Fruit fly (Drosophila melanogaster) whole organism, embryonic: Measurements from ENCODE around the gene Doc1.
A peak's percentile ranks its signal among the peaks of the same experiment; 100 is the strongest.

Experiments used
- Bdp1 ChIP-seq: fragments of 200-800 bp; sonication (Bioruptor generic); optimal IDR thresholded peaks from 3 replicates; lab custom pipeline; 2016; ENCODE audit warnings: missing biosample characterization, missing genetic modification characterization
- CG11085 ChIP-seq: fragments of 200-800 bp; sonication (Bioruptor generic); IDR thresholded peaks from 2 replicates; pipeline ENCODE4 v1.3.6; 2022; ENCODE audit warnings: missing biosample characterization, missing genetic modification characterization
- CG11456 ChIP-seq: fragments of 200-800 bp; sonication (Bioruptor generic); IDR thresholded peaks from 3 replicates; pipeline ENCODE4 v1.3.6; 2022; ENCODE audit warnings: missing biosample characterization, missing genetic modification characterization
- CG11696 ChIP-seq: fragments of 200-800 bp; sonication (Bioruptor generic); IDR thresholded peaks from 2 replicates; pipeline ENCODE4 v1.3.6; 2022; ENCODE audit warnings: missing biosample characterization, missing genetic modification characterization
- CG1233 ChIP-seq: fragments of 200-800 bp; sonication (Bioruptor generic); optimal IDR thresholded peaks from 4 replicates; lab custom pipeline; 2018; ENCODE audit warnings: missing biosample characterization, mild to moderate bottlenecking, missing genetic modification characterization
- CG13894 ChIP-seq: fragments of 200-800 bp; sonication (Bioruptor generic); optimal IDR thresholded peaks from 3 replicates; lab custom pipeline; 2018; ENCODE audit warnings: missing biosample characterization, mild to moderate bottlenecking, missing genetic modification characterization, moderate library complexity
- CG14710 ChIP-seq: fragments of 200-800 bp; sonication (Bioruptor generic); optimal IDR thresholded peaks from 3 replicates; lab custom pipeline; 2019; ENCODE audit warnings: missing biosample characterization, mild to moderate bottlenecking, missing genetic modification characterization, moderate library complexity
- CG1529 ChIP-seq: fragments of 200-800 bp; sonication (Bioruptor generic); optimal IDR thresholded peaks from 3 replicates; lab custom pipeline; 2018; ENCODE audit warnings: missing biosample characterization, missing genetic modification characterization
- CG1603 ChIP-seq: fragments of 200-800 bp; sonication (Bioruptor generic); optimal IDR thresholded peaks from 2 replicates; lab custom pipeline; 2019; ENCODE audit warnings: missing biosample characterization, mild to moderate bottlenecking, missing genetic modification characterization, moderate library complexity
- CG17385 ChIP-seq: fragments of 200-800 bp; sonication (Bioruptor generic); optimal IDR thresholded peaks from 3 replicates; lab custom pipeline; 2018; ENCODE audit warnings: missing biosample characterization, mild to moderate bottlenecking, missing genetic modification characterization
- CG2202 ChIP-seq: fragments of 200-800 bp; sonication (Bioruptor generic); optimal IDR thresholded peaks from 2 replicates; lab custom pipeline; 2018; ENCODE audit warnings: missing biosample characterization, mild to moderate bottlenecking, missing genetic modification characterization
- CG3407 ChIP-seq: fragments of 200-800 bp; sonication (Bioruptor generic); optimal IDR thresholded peaks from 2 replicates; lab custom pipeline; 2018; ENCODE audit warnings: missing biosample characterization, mild to moderate bottlenecking, missing genetic modification characterization
- CG6765 ChIP-seq: fragments of 200-800 bp; sonication (Bioruptor generic); optimal IDR thresholded peaks from 3 replicates; lab custom pipeline; 2017; ENCODE audit warnings: missing biosample characterization, mild to moderate bottlenecking, missing genetic modification characterization
- CG7963 ChIP-seq: fragments of 200-800 bp; sonication (Bioruptor generic); IDR thresholded peaks from 3 replicates; pipeline ENCODE4 v1.3.6; 2022; ENCODE audit warnings: missing biosample characterization, missing genetic modification characterization; ENCODE audit not compliant: partially characterized antibody
- CG9437 ChIP-seq: fragments of 200-800 bp; sonication (Bioruptor generic); optimal IDR thresholded peaks from 2 replicates; lab custom pipeline; 2018; ENCODE audit warnings: missing biosample characterization, mild to moderate bottlenecking, missing genetic modification characterization
- Dip3 ChIP-seq: fragments of 200-800 bp; sonication (Bioruptor generic); optimal IDR thresholded peaks from 3 replicates; lab custom pipeline; 2016; ENCODE audit warnings: missing biosample characterization, missing genetic modification characterization
- Doc2 ChIP-seq: fragments of 200-800 bp; sonication (Bioruptor generic); IDR thresholded peaks from 2 replicates; pipeline ENCODE4 v1.3.6; 2022; ENCODE audit warnings: missing biosample characterization, missing genetic modification characterization
- GATAe ChIP-seq: fragments of 200-800 bp; sonication (Bioruptor generic); conservative IDR thresholded peaks from 2 replicates; pipeline ENCODE4 v1.3.6; 2022; ENCODE audit warnings: missing biosample characterization, missing genetic modification characterization
- H2.0 ChIP-seq: fragments of 200-800 bp; sonication (Bioruptor generic); IDR thresholded peaks from 2 replicates; pipeline ENCODE4 v1.3.6; 2022; ENCODE audit warnings: missing biosample characterization, missing genetic modification characterization
- Jarid2 ChIP-seq: fragments of 200-800 bp; sonication (Bioruptor generic); optimal IDR thresholded peaks from 3 replicates; lab custom pipeline; 2017; ENCODE audit warnings: mild to moderate bottlenecking, missing biosample characterization, missing genetic modification reagents, missing genetic modification characterization
- Lim3 ChIP-seq: fragments of 200-800 bp; sonication (Bioruptor generic); IDR thresholded peaks from 2 replicates; pipeline ENCODE4 v1.3.6; 2022; ENCODE audit warnings: missing biosample characterization, missing genetic modification characterization
- Lpt ChIP-seq: fragments of >200 bp; optimal IDR thresholded peaks from 2 replicates; lab custom pipeline; 2018; ENCODE audit warnings: missing biosample characterization, missing genetic modification characterization
- Meics ChIP-seq: fragments of 200-800 bp; sonication (Bioruptor generic); optimal IDR thresholded peaks from 2 replicates; lab custom pipeline; 2017; ENCODE audit warnings: missing biosample characterization, mild to moderate bottlenecking, missing genetic modification characterization
- NFAT ChIP-seq: fragments of 200-800 bp; sonication (Bioruptor generic); IDR thresholded peaks from 2 replicates; pipeline ENCODE4 v1.3.6; 2022; ENCODE audit warnings: missing biosample characterization, missing genetic modification characterization
- Opbp ChIP-seq: fragments of 200-800 bp; sonication (Bioruptor generic); IDR thresholded peaks from 3 replicates; pipeline ENCODE4 v1.3.6; 2022; ENCODE audit warnings: missing biosample characterization, missing genetic modification characterization; ENCODE audit not compliant: partially characterized antibody
- Sry-δ ChIP-seq: fragments of 200-800 bp; sonication (Bioruptor generic); optimal IDR thresholded peaks from 2 replicates; lab custom pipeline; 2016; ENCODE audit warnings: missing biosample characterization, missing genetic modification characterization
- Xbp1 ChIP-seq: fragments of 200-800 bp; sonication (Bioruptor generic); optimal IDR thresholded peaks from 3 replicates; lab custom pipeline; 2016; ENCODE audit warnings: missing biosample characterization, mild to moderate bottlenecking, missing genetic modification characterization
- ase ChIP-seq: fragments of 200-800 bp; sonication (Bioruptor generic); IDR thresholded peaks from 3 replicates; pipeline ENCODE4 v1.3.6; 2022; ENCODE audit warnings: missing biosample characterization, missing genetic modification characterization
- bowl ChIP-seq: fragments of 200-800 bp; sonication (Bioruptor generic); IDR thresholded peaks from 2 replicates; pipeline ENCODE4 v1.3.6; 2022; ENCODE audit warnings: missing biosample characterization, missing genetic modification characterization
- chinmo ChIP-seq: fragments of 200-800 bp; sonication (Bioruptor generic); IDR thresholded peaks from 4 replicates; pipeline ENCODE4 v1.3.6; 2022; ENCODE audit warnings: missing biosample characterization, missing genetic modification characterization; ENCODE audit not compliant: partially characterized antibody
- dimm ChIP-seq: fragments of 200-800 bp; sonication (Bioruptor generic); IDR thresholded peaks from 2 replicates; pipeline ENCODE4 v1.3.6; 2022; ENCODE audit warnings: missing biosample characterization, missing genetic modification characterization
- dysf ChIP-seq: fragments of 200-800 bp; sonication (Bioruptor generic); IDR thresholded peaks from 3 replicates; pipeline ENCODE4 v1.3.6; 2022; ENCODE audit warnings: missing biosample characterization, missing genetic modification characterization
- exex ChIP-seq: fragments of 200-800 bp; sonication (Bioruptor generic); optimal IDR thresholded peaks from 4 replicates; lab custom pipeline; 2018; ENCODE audit warnings: missing biosample characterization, mild to moderate bottlenecking, missing genetic modification characterization, moderate library complexity
- fd102C ChIP-seq: fragments of 200-800 bp; sonication (Bioruptor generic); optimal IDR thresholded peaks from 2 replicates; lab custom pipeline; 2018; ENCODE audit warnings: missing biosample characterization, mild to moderate bottlenecking, missing genetic modification characterization, moderate library complexity
- fd3F ChIP-seq: fragments of 200-800 bp; sonication (Bioruptor generic); optimal IDR thresholded peaks from 2 replicates; lab custom pipeline; 2018; ENCODE audit warnings: missing biosample characterization, mild to moderate bottlenecking, missing genetic modification characterization, moderate library complexity
- fru ChIP-seq: fragments of >200 bp; optimal IDR thresholded peaks from 2 replicates; lab custom pipeline; 2017
- gem ChIP-seq: fragments of 200-800 bp; sonication (Bioruptor generic); optimal IDR thresholded peaks from 2 replicates; lab custom pipeline; 2019; ENCODE audit warnings: missing biosample characterization, mild to moderate bottlenecking, missing genetic modification characterization, moderate library complexity
- gsb ChIP-seq: fragments of 200-800 bp; sonication (Bioruptor generic); IDR thresholded peaks from 2 replicates; pipeline ENCODE4 v1.3.6; 2022; ENCODE audit warnings: missing biosample characterization, missing genetic modification characterization
- hkb ChIP-seq, 2 experiments: fragments of 200-800 bp in 1 of 2; fragments of >200 bp in 1 of 2; sonication (Bioruptor generic) in 1 of 2; IDR thresholded peaks in 1 of 2; optimal IDR thresholded peaks in 1 of 2; 2 replicates each; pipeline versions ENCODE4 v1.3.6 to Lab custom; 2017 to 2022; ENCODE audit warnings: missing biosample characterization in 1 of 2, missing genetic modification characterization in 1 of 2
- kah ChIP-seq: fragments of 200-800 bp; sonication (Bioruptor generic); optimal IDR thresholded peaks from 2 replicates; lab custom pipeline; 2018; ENCODE audit warnings: missing biosample characterization, mild to moderate bottlenecking, missing genetic modification characterization
- ken ChIP-seq: fragments of 200-800 bp; sonication (Bioruptor generic); IDR thresholded peaks from 3 replicates; pipeline ENCODE4 v1.3.6; 2022; ENCODE audit warnings: missing biosample characterization, missing genetic modification characterization
- luna ChIP-seq: fragments of 200-800 bp; sonication (Bioruptor generic); optimal IDR thresholded peaks from 2 replicates; lab custom pipeline; 2016; ENCODE audit warnings: missing biosample characterization, missing genetic modification characterization
- maf-S ChIP-seq: fragments of 200-800 bp; sonication (Bioruptor generic); optimal IDR thresholded peaks from 2 replicates; lab custom pipeline; 2016; ENCODE audit warnings: missing biosample characterization, missing genetic modification characterization
- mirr ChIP-seq: fragments of 200-800 bp; sonication (Bioruptor generic); optimal IDR thresholded peaks from 3 replicates; lab custom pipeline; 2018; ENCODE audit warnings: missing biosample characterization, mild to moderate bottlenecking, missing genetic modification characterization
- pzg ChIP-seq: fragments of 200-800 bp; sonication (Bioruptor generic); optimal IDR thresholded peaks from 3 replicates; lab custom pipeline; 2018; ENCODE audit warnings: missing biosample characterization, mild to moderate bottlenecking, missing genetic modification characterization, moderate library complexity
- ro ChIP-seq: fragments of 200-800 bp; sonication (Bioruptor generic); IDR thresholded peaks from 2 replicates; pipeline ENCODE4 v1.3.6; 2022; ENCODE audit warnings: missing biosample characterization, missing genetic modification characterization
- salm ChIP-seq: fragments of 200-800 bp; sonication (Bioruptor generic); optimal IDR thresholded peaks from 2 replicates; lab custom pipeline; 2018; ENCODE audit warnings: missing biosample characterization, mild to moderate bottlenecking, missing genetic modification characterization
- shn ChIP-seq: fragments of 200-800 bp; sonication (Bioruptor generic); optimal IDR thresholded peaks from 3 replicates; lab custom pipeline; 2016; ENCODE audit warnings: missing biosample characterization, missing genetic modification characterization
- sisA ChIP-seq: fragments of 200-800 bp; sonication (Bioruptor generic); IDR thresholded peaks from 2 replicates; pipeline ENCODE4 v1.3.6; 2022; ENCODE audit warnings: missing biosample characterization, missing genetic modification characterization
- tgo ChIP-seq: fragments of 200-800 bp; sonication (Bioruptor generic); IDR thresholded peaks from 3 replicates; pipeline ENCODE4 v1.3.6; 2022; ENCODE audit warnings: missing biosample characterization, missing genetic modification characterization
- toy ChIP-seq: fragments of 200-800 bp; sonication (Bioruptor generic); IDR thresholded peaks from 2 replicates; pipeline ENCODE4 v1.3.6; 2022; ENCODE audit warnings: missing biosample characterization, missing genetic modification characterization
- tx ChIP-seq: fragments of 200-800 bp; sonication (Bioruptor generic); optimal IDR thresholded peaks from 2 replicates; lab custom pipeline; 2016; ENCODE audit warnings: missing biosample characterization, missing genetic modification characterization

Gene Doc1

dm6 chr3L:9023627-9024026 is 17.5 kb upstream of the Doc1 start (continued):
- TF ChIP-seq bowl (GFP tag; lab: Robert Waterston, UW) = no peak
- TF ChIP-seq CG13894 (tag; lab: Kevin White, UChicago) = no peak
- peak; percentile 74 for TF ChIP-seq CG1603 (tag; lab: Kevin White, UChicago)
- TF ChIP-seq CG11696 (GFP tag; lab: Robert Waterston, UW) = no peak
- no peak for TF ChIP-seq CG7963
- TF ChIP-seq Lpt = no peak
- TF ChIP-seq fru (lab: Kevin White, UChicago) = no peak
- TF ChIP-seq CG9437 (GFP tag; lab: Kevin White, UChicago) = peak; percentile 40
- TF ChIP-seq CG1529 (GFP tag; lab: Kevin White, UChicago) = peak; percentile 28
- TF ChIP-seq CG11085 (GFP tag; lab: Robert Waterston, UW) = no peak
- TF ChIP-seq ase (GFP tag; lab: Robert Waterston, UW) = no peak
- TF ChIP-seq fd102C (GFP tag; lab: Kevin White, UChicago) = peak; percentile 93
- TF ChIP-seq CG1233 (GFP tag; lab: Kevin White, UChicago) = peak; percentile 55
- peak; percentile 18 for TF ChIP-seq tx (GFP tag; lab: Kevin White, UChicago)
- peak; percentile 37; the same call in 1 of the 2 replicates for TF ChIP-seq ro
- TF ChIP-seq GATAe = no peak
- TF ChIP-seq CG2202 (tag; lab: Kevin White, UChicago) = peak; percentile 77
- TF ChIP-seq tgo (GFP tag; lab: Robert Waterston, UW) = peak; percentile 65
- TF ChIP-seq Bdp1 (GFP tag; lab: Kevin White, UChicago) = peak; percentile 19
- peak; percentile 47 for TF ChIP-seq CG17385 (GFP tag; lab: Kevin White, UChicago)
- peak; percentile 50 for TF ChIP-seq sisA (GFP tag; lab: Robert Waterston, UW)
- no peak for TF ChIP-seq Jarid2
- no peak for TF ChIP-seq ken (GFP tag; lab: Robert Waterston, UW)
- no peak for TF ChIP-seq CG6765 (GFP tag; lab: Kevin White, UChicago)
- TF ChIP-seq CG11456 = 0 out of 3 replicates have a peak, but pooled peaks have one; percentile 37
- TF ChIP-seq H2.0 (GFP tag; lab: Robert Waterston, UW) = peak; percentile 49
- no peak for TF ChIP-seq kah
- no peak for TF ChIP-seq NFAT (GFP tag; lab: Robert Waterston, UW)
- TF ChIP-seq gsb (GFP tag; lab: Robert Waterston, UW) = no peak
- peak; percentile 22 for TF ChIP-seq maf-S
- TF ChIP-seq shn = peak; percentile 24
- TF ChIP-seq luna (GFP tag; lab: Kevin White, UChicago) = no peak
- no peak for TF ChIP-seq mirr (GFP tag; lab: Kevin White, UChicago)
- no peak for TF ChIP-seq dimm (GFP tag; lab: Robert Waterston, UW)
- no peak for TF ChIP-seq Opbp (GFP tag; lab: Robert Waterston, UW)
- no peak for TF ChIP-seq toy (GFP tag; lab: Robert Waterston, UW)
- TF ChIP-seq dysf (GFP tag; lab: Robert Waterston, UW) = peak; percentile 56; the same call in 1 of the 3 replicates
- no peak for TF ChIP-seq salm (tag; lab: Kevin White, UChicago)
- TF ChIP-seq CG14710 = peak; percentile 79
- TF ChIP-seq fd3F (GFP tag; lab: Kevin White, UChicago) = no peak
- peak; percentile 20 for TF ChIP-seq Sry-δ (GFP tag; lab: Kevin White, UChicago)
- no peak for TF ChIP-seq hkb (optimal IDR thresholded peaks at IDR 0.05; lab: Kevin White, UChicago)
- TF ChIP-seq hkb (GFP tag; IDR thresholded peaks at IDR 0.05; lab: Robert Waterston, UW) = peak; percentile 64
- TF ChIP-seq Meics (GFP tag; lab: Kevin White, UChicago) = peak; percentile 42
- no peak for TF ChIP-seq Doc2 (GFP tag; lab: Robert Waterston, UW)
- TF ChIP-seq Xbp1 (GFP tag; lab: Kevin White, UChicago) = peak; percentile 67
- TF ChIP-seq Lim3 = no peak
- TF ChIP-seq exex (tag; lab: Kevin White, UChicago) = no peak
- TF ChIP-seq CG3407 (GFP tag; lab: Kevin White, UChicago) = no peak
- TF ChIP-seq Dip3 = peak; percentile 29
- TF ChIP-seq chinmo (GFP tag; lab: Robert Waterston, UW) = no peak
- TF ChIP-seq gem (tag; lab: Kevin White, UChicago) = peak; percentile 80
- no peak for TF ChIP-seq pzg (GFP tag; lab: Kevin White, UChicago)
